Worm (Caenorhabditis elegans) whole organism, midembryonic: ENCODE measurements around the gene hlh-30.

Experiments used
- T22C8.4 ChIP-seq: fragments of 200-800 bp; sonication (Bioruptor generic); IDR thresholded peaks from 2 replicates; pipeline ENCODE4 v1.3.6; 2022; ENCODE audit warnings: missing genetic modification characterization, missing compliant biosample characterization
- cog-1 ChIP-seq: sonication (generic microtip); optimal IDR thresholded peaks from 2 replicates; lab custom pipeline; 2016; ENCODE audit warnings: missing genetic modification characterization, missing compliant biosample characterization
- med-1 ChIP-seq: sonication (generic microtip); optimal IDR thresholded peaks from 2 replicates; lab custom pipeline; 2017; ENCODE audit warnings: missing genetic modification characterization, mild to moderate bottlenecking, missing compliant biosample characterization, antibody characterized with exemption, missing genetic modification reagents; ENCODE audit not compliant: insufficient read depth
- tab-1 ChIP-seq: fragments of 200-800 bp; sonication (Bioruptor generic); IDR thresholded peaks from 2 replicates; pipeline ENCODE4 v1.3.6; 2022; ENCODE audit warnings: missing genetic modification characterization, missing compliant biosample characterization
- ztf-23 ChIP-seq: fragments of 200-800 bp; sonication (Bioruptor generic); IDR thresholded peaks from 2 replicates; pipeline ENCODE4 v1.3.6; 2022; ENCODE audit warnings: missing genetic modification reagents, missing genetic modification characterization, missing compliant biosample characterization

DNA sequence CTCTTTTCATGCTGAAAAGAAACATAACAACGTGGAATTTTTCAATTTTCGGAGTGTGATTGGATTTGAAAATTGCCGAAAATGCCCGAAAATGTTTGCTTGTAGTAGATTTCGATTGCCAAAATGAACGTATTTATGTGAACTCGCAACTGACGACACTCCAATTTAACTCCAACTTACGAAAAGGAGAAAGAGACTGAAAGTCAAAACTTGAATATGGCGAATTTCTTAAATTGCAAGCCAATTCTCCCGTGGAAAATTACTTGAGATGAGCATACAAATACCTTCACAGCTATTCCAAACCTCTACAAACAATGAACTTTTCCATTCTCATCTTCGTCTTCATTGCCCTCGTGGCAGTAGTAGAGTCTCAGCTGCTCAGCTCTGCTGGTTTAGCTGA, 47.8 kb upstream of the hlh-30 start:
- TF ChIP-seq med-1 (GFP tag; lab: Kevin White, UChicago), result no peak
- TF ChIP-seq ztf-23 (GFP tag; lab: Robert Waterston, UW), result no peak
- no peak for TF ChIP-seq tab-1 (GFP tag; lab: Robert Waterston, UW)
- no peak for TF ChIP-seq T22C8.4
- TF ChIP-seq cog-1, result no peak
